Fruit fly (Drosophila melanogaster) whole organism, embryonic: ENCODE results near the gene CG9008.

Experiments used
- Abd-B ChIP-seq: fragments of 200-800 bp; sonication (Bioruptor generic); optimal IDR thresholded peaks from 2 replicates; lab custom pipeline; 2018; ENCODE audit warnings: missing biosample characterization, mild to moderate bottlenecking, missing genetic modification characterization, moderate library complexity
- Adf1 ChIP-seq: fragments of 200-800 bp; sonication (Bioruptor generic); IDR thresholded peaks from 2 replicates; pipeline ENCODE4 v1.3.6; 2022; ENCODE audit warnings: missing biosample characterization, missing genetic modification characterization
- Atf6 ChIP-seq: fragments of 200-800 bp; sonication (Bioruptor generic); IDR thresholded peaks from 2 replicates; pipeline ENCODE4 v1.3.6; 2022; ENCODE audit warnings: missing biosample characterization, missing genetic modification characterization
- BtbVII ChIP-seq: fragments of 200-800 bp; sonication (Bioruptor generic); optimal IDR thresholded peaks from 3 replicates; lab custom pipeline; 2017; ENCODE audit warnings: missing biosample characterization, mild to moderate bottlenecking, missing genetic modification characterization
- CG10267 ChIP-seq: fragments of 200-800 bp; sonication (Bioruptor generic); optimal IDR thresholded peaks from 2 replicates; lab custom pipeline; 2018; ENCODE audit warnings: missing biosample characterization, mild to moderate bottlenecking, missing genetic modification characterization, moderate library complexity
- CG10274 ChIP-seq: fragments of 200-800 bp; sonication (Bioruptor generic); optimal IDR thresholded peaks from 3 replicates; lab custom pipeline; 2017; ENCODE audit warnings: missing biosample characterization, mild to moderate bottlenecking, missing genetic modification characterization
- CG11560 ChIP-seq: fragments of 200-800 bp; sonication (Bioruptor generic); IDR thresholded peaks from 3 replicates; pipeline ENCODE4 v1.3.6; 2022; ENCODE audit warnings: missing biosample characterization, missing genetic modification characterization
- CG12659 ChIP-seq: fragments of 200-800 bp; sonication (Bioruptor generic); optimal IDR thresholded peaks from 3 replicates; lab custom pipeline; 2017; ENCODE audit warnings: mild to moderate bottlenecking, missing biosample characterization, missing genetic modification reagents, missing genetic modification characterization
- CG17328 ChIP-seq: fragments of 200-800 bp; sonication (Bioruptor generic); IDR thresholded peaks from 2 replicates; pipeline ENCODE4 v1.3.6; 2022; ENCODE audit warnings: missing biosample characterization, missing genetic modification characterization
- CG1792 ChIP-seq: fragments of 200-800 bp; sonication (Bioruptor generic); optimal IDR thresholded peaks from 2 replicates; lab custom pipeline; 2016; ENCODE audit warnings: missing biosample characterization, missing genetic modification characterization
- CG2116 ChIP-seq: fragments of 200-800 bp; sonication (Bioruptor generic); optimal IDR thresholded peaks from 3 replicates; lab custom pipeline; 2018; ENCODE audit warnings: missing biosample characterization, mild to moderate bottlenecking, missing genetic modification characterization
- CG2202 ChIP-seq: fragments of 200-800 bp; sonication (Bioruptor generic); optimal IDR thresholded peaks from 2 replicates; lab custom pipeline; 2018; ENCODE audit warnings: missing biosample characterization, mild to moderate bottlenecking, missing genetic modification characterization
- CG34224 ChIP-seq: fragments of 200-800 bp; sonication (Bioruptor generic); IDR thresholded peaks from 3 replicates; pipeline ENCODE4 v1.3.6; 2022; ENCODE audit warnings: missing biosample characterization, missing genetic modification characterization; ENCODE audit not compliant: partially characterized antibody
- CG3726 ChIP-seq: fragments of 200-800 bp; sonication (Bioruptor generic); IDR thresholded peaks from 3 replicates; pipeline ENCODE4, ENCODE4 v1.3.6; 2022; ENCODE audit warnings: missing biosample characterization, missing genetic modification characterization
- CG3838 ChIP-seq: fragments of 200-800 bp; sonication (Bioruptor generic); optimal IDR thresholded peaks from 3 replicates; lab custom pipeline; 2016; ENCODE audit warnings: missing biosample characterization, missing genetic modification characterization
- CG4328 ChIP-seq: fragments of 200-800 bp; sonication (Bioruptor generic); optimal IDR thresholded peaks from 3 replicates; lab custom pipeline; 2017; ENCODE audit warnings: missing biosample characterization, missing genetic modification reagents, missing genetic modification characterization
- CG4360 ChIP-seq: fragments of 200-800 bp; sonication (Bioruptor generic); IDR thresholded peaks from 2 replicates; pipeline ENCODE4 v1.3.6; 2022; ENCODE audit warnings: missing biosample characterization, missing genetic modification characterization
- CG6175 ChIP-seq: fragments of 200-800 bp; sonication (Bioruptor generic); IDR thresholded peaks from 3 replicates; pipeline ENCODE4 v1.3.6; 2022; ENCODE audit warnings: missing biosample characterization, missing genetic modification characterization
- CG6654 ChIP-seq: fragments of 200-800 bp; sonication (Bioruptor generic); optimal IDR thresholded peaks from 2 replicates; lab custom pipeline; 2017; ENCODE audit warnings: missing biosample characterization, mild to moderate bottlenecking, missing genetic modification characterization
- CG7357 ChIP-seq: fragments of 200-800 bp; sonication (Bioruptor generic); IDR thresholded peaks from 3 replicates; pipeline ENCODE4 v1.3.6; 2022; ENCODE audit warnings: missing biosample characterization, missing genetic modification characterization
- CG7928 ChIP-seq: fragments of 200-800 bp; sonication (Bioruptor generic); optimal IDR thresholded peaks from 2 replicates; lab custom pipeline; 2017; ENCODE audit warnings: missing biosample characterization, mild to moderate bottlenecking, missing genetic modification characterization
- CTCF ChIP-seq: fragments of 200-800 bp; sonication (Bioruptor generic); optimal IDR thresholded peaks from 2 replicates; lab custom pipeline; 2017; ENCODE audit warnings: missing biosample characterization, mild to moderate bottlenecking, missing genetic modification characterization, moderate library complexity
- D ChIP-seq, 2 experiments: fragments of 200-800 bp in 1 of 2; fragments of >200 bp in 1 of 2; sonication (Bioruptor generic) in 1 of 2; optimal IDR thresholded peaks; 2 replicates in 1 of 2; 3 replicates in 1 of 2; lab custom pipeline; 2017; ENCODE audit warnings: mild to moderate bottlenecking in 1 of 2, missing biosample characterization in 1 of 2, missing genetic modification characterization in 1 of 2, missing genetic modification reagents in 1 of 2
- D19A ChIP-seq: fragments of 200-800 bp; optimal IDR thresholded peaks from 3 replicates; lab custom pipeline; 2019; ENCODE audit warnings: missing biosample characterization, mild to moderate bottlenecking, missing genetic modification characterization, moderate library complexity
- Dad ChIP-seq: fragments of 200-800 bp; sonication (Bioruptor generic); optimal IDR thresholded peaks from 3 replicates; lab custom pipeline; 2016; ENCODE audit warnings: missing biosample characterization, missing genetic modification characterization
- Dip2 ChIP-seq: fragments of 200-800 bp; sonication (Bioruptor generic); IDR thresholded peaks from 2 replicates; pipeline ENCODE4 v1.3.6; 2022; ENCODE audit warnings: missing biosample characterization, missing genetic modification characterization
- Ets97D ChIP-seq: fragments of 200-800 bp; sonication (Bioruptor generic); optimal IDR thresholded peaks from 3 replicates; lab custom pipeline; 2016; ENCODE audit warnings: missing biosample characterization, missing genetic modification characterization
- Hand ChIP-seq: fragments of 200-800 bp; sonication (Bioruptor generic); optimal IDR thresholded peaks from 2 replicates; lab custom pipeline; 2017; ENCODE audit warnings: mild to moderate bottlenecking, missing biosample characterization, missing genetic modification reagents, missing genetic modification characterization
- Med ChIP-seq: fragments of 200-800 bp; sonication (Bioruptor generic); peaks from one replicate; lab custom pipeline; 2016; ENCODE audit warnings: missing biosample characterization, missing genetic modification characterization, mild to moderate bottlenecking, inconsistent platforms, moderate library complexity
- NC2α ChIP-seq: fragments of 200-800 bp; sonication (Bioruptor generic); optimal IDR thresholded peaks from 2 replicates; lab custom pipeline; 2016; ENCODE audit warnings: missing biosample characterization, missing genetic modification characterization
- Oaz ChIP-seq: fragments of 200-800 bp; sonication (Bioruptor generic); IDR thresholded peaks from 2 replicates; pipeline ENCODE4 v1.3.6; 2022; ENCODE audit warnings: missing biosample characterization, missing genetic modification characterization
- YL-1 ChIP-seq: fragments of 200-800 bp; sonication (Bioruptor generic); optimal IDR thresholded peaks from 3 replicates; lab custom pipeline; 2017; ENCODE audit warnings: missing biosample characterization, mild to moderate bottlenecking, missing genetic modification characterization
- abd-A ChIP-seq: fragments of 200-800 bp; sonication (Bioruptor generic); optimal IDR thresholded peaks from 3 replicates; lab custom pipeline; 2019; ENCODE audit warnings: missing biosample characterization, mild to moderate bottlenecking, missing genetic modification characterization, moderate library complexity
- ato ChIP-seq: fragments of 200-800 bp; sonication (Bioruptor generic); IDR thresholded peaks from 2 replicates; pipeline ENCODE4 v1.3.6; 2022; ENCODE audit warnings: missing biosample characterization, missing genetic modification characterization; ENCODE audit not compliant: partially characterized antibody
- az2 ChIP-seq: fragments of 200-800 bp; sonication (Bioruptor generic); optimal IDR thresholded peaks from 3 replicates; lab custom pipeline; 2016; ENCODE audit warnings: missing biosample characterization, missing genetic modification characterization
- dmrt11E ChIP-seq: fragments of 200-800 bp; sonication (Bioruptor generic); optimal IDR thresholded peaks from 3 replicates; lab custom pipeline; 2018; ENCODE audit warnings: missing biosample characterization, mild to moderate bottlenecking, missing genetic modification characterization, moderate library complexity
- eve ChIP-seq, 2 experiments: fragments of >200 bp; optimal IDR thresholded peaks; 2 replicates each; lab custom pipeline; 2017; ENCODE audit warnings: missing biosample characterization in 2 of 2, missing genetic modification characterization in 2 of 2
- ftz-f1 ChIP-seq: fragments of 200-800 bp; sonication (Bioruptor generic); optimal IDR thresholded peaks from 2 replicates; lab custom pipeline; 2016; ENCODE audit warnings: missing biosample characterization, missing genetic modification characterization
- gcm ChIP-seq: fragments of 200-800 bp; sonication (Bioruptor generic); optimal IDR thresholded peaks from 2 replicates; lab custom pipeline; 2019; ENCODE audit warnings: missing biosample characterization, mild to moderate bottlenecking, missing genetic modification characterization, moderate library complexity
- gcm2 ChIP-seq: fragments of 200-800 bp; sonication (Bioruptor generic); optimal IDR thresholded peaks from 2 replicates; lab custom pipeline; 2016; ENCODE audit warnings: missing biosample characterization, missing genetic modification characterization
- gsb-n ChIP-seq: fragments of 200-800 bp; sonication (Bioruptor generic); optimal IDR thresholded peaks from 3 replicates; lab custom pipeline; 2018; ENCODE audit warnings: missing biosample characterization, mild to moderate bottlenecking, missing genetic modification characterization
- kah ChIP-seq: fragments of 200-800 bp; sonication (Bioruptor generic); optimal IDR thresholded peaks from 2 replicates; lab custom pipeline; 2018; ENCODE audit warnings: missing biosample characterization, mild to moderate bottlenecking, missing genetic modification characterization
- lbe ChIP-seq: fragments of 200-800 bp; sonication (Bioruptor generic); optimal IDR thresholded peaks from 2 replicates; lab custom pipeline; 2016; ENCODE audit warnings: missing biosample characterization, mild to moderate bottlenecking, missing genetic modification characterization
- lilli ChIP-seq: fragments of 200-800 bp; sonication (Bioruptor generic); optimal IDR thresholded peaks from 3 replicates; lab custom pipeline; 2016; ENCODE audit warnings: missing biosample characterization, missing genetic modification characterization
- maf-S ChIP-seq: fragments of 200-800 bp; sonication (Bioruptor generic); optimal IDR thresholded peaks from 2 replicates; lab custom pipeline; 2016; ENCODE audit warnings: missing biosample characterization, missing genetic modification characterization
- mirr ChIP-seq: fragments of 200-800 bp; sonication (Bioruptor generic); optimal IDR thresholded peaks from 3 replicates; lab custom pipeline; 2018; ENCODE audit warnings: missing biosample characterization, mild to moderate bottlenecking, missing genetic modification characterization
- pita ChIP-seq: fragments of 200-800 bp; sonication (Bioruptor generic); optimal IDR thresholded peaks from 2 replicates; lab custom pipeline; 2017; ENCODE audit warnings: missing biosample characterization, mild to moderate bottlenecking, missing genetic modification characterization
- repo ChIP-seq: fragments of 200-800 bp; sonication (Bioruptor generic); optimal IDR thresholded peaks from 2 replicates; lab custom pipeline; 2016; ENCODE audit warnings: missing biosample characterization, missing genetic modification characterization
- ro ChIP-seq: fragments of 200-800 bp; sonication (Bioruptor generic); IDR thresholded peaks from 2 replicates; pipeline ENCODE4 v1.3.6; 2022; ENCODE audit warnings: missing biosample characterization, missing genetic modification characterization
- scrt ChIP-seq: fragments of 200-800 bp; sonication (Bioruptor generic); optimal IDR thresholded peaks from 2 replicates; lab custom pipeline; 2018; ENCODE audit warnings: missing biosample characterization, mild to moderate bottlenecking, missing genetic modification characterization, moderate library complexity
- shn ChIP-seq: fragments of 200-800 bp; sonication (Bioruptor generic); optimal IDR thresholded peaks from 3 replicates; lab custom pipeline; 2016; ENCODE audit warnings: missing biosample characterization, missing genetic modification characterization
- so ChIP-seq: fragments of 200-800 bp; sonication (Bioruptor generic); IDR thresholded peaks from 3 replicates; pipeline ENCODE4 v1.3.6; 2022; ENCODE audit warnings: missing biosample characterization, missing genetic modification characterization
- z ChIP-seq: fragments of 200-800 bp; sonication (Bioruptor generic); IDR thresholded peaks from 3 replicates; pipeline ENCODE4 v1.3.6; 2022; ENCODE audit warnings: missing biosample characterization, missing genetic modification characterization

Gene CG9008

dm6 chr2L:13793405-13793804 lies 13.4 kb upstream of the CG9008 start, which contains the start of gene Sec71 (continued):
- no peak for TF ChIP-seq CG7357 (GFP tag; lab: Robert Waterston, UW)
- no peak for TF ChIP-seq Dip2 (GFP tag; lab: Robert Waterston, UW)
- TF ChIP-seq CG7928: no peak
- no peak for TF ChIP-seq CG1792
- TF ChIP-seq CG10274 (GFP tag; lab: Kevin White, UChicago): no peak
- TF ChIP-seq lbe (GFP tag; lab: Kevin White, UChicago): no peak
- no peak for TF ChIP-seq Dad (GFP tag; lab: Kevin White, UChicago)
- TF ChIP-seq CG4328 (GFP tag; lab: Kevin White, UChicago): no peak
- TF ChIP-seq Ets97D (GFP tag; lab: Kevin White, UChicago): peak; percentile 62
- TF ChIP-seq CG10267 (tag; lab: Kevin White, UChicago): peak; percentile 94
- peak; percentile 1 for TF ChIP-seq CG2116 (GFP tag; lab: Kevin White, UChicago)
- TF ChIP-seq pita (GFP tag; lab: Kevin White, UChicago): no peak
- TF ChIP-seq shn (GFP tag; lab: Kevin White, UChicago): no peak
- no peak for TF ChIP-seq Atf6
- peak; percentile 85 for TF ChIP-seq Med
- no peak for TF ChIP-seq maf-S
- TF ChIP-seq Hand (GFP tag; lab: Kevin White, UChicago): no peak
- no peak for TF ChIP-seq so (GFP tag; lab: Robert Waterston, UW)
- TF ChIP-seq D (optimal IDR thresholded peaks at IDR 0.05; lab: Kevin White, UChicago): no peak
- TF ChIP-seq D (GFP tag; optimal IDR thresholded peaks at IDR 0.05; lab: Kevin White, UChicago): no peak
- peak; percentile 39 for TF ChIP-seq CG12659
- no peak for TF ChIP-seq lilli (GFP tag; lab: Kevin White, UChicago)
- no peak for TF ChIP-seq BtbVII
- no peak for TF ChIP-seq CG3726 (GFP tag; lab: Robert Waterston, UW)
- TF ChIP-seq CG17328 (GFP tag; lab: Robert Waterston, UW): no peak
- TF ChIP-seq YL-1 (GFP tag; lab: Kevin White, UChicago): peak; percentile 86
- TF ChIP-seq NC2α (GFP tag; lab: Kevin White, UChicago): no peak
- TF ChIP-seq CG11560 (tag; lab: Robert Waterston, UW): no peak
- TF ChIP-seq CTCF (GFP tag; lab: Kevin White, UChicago): no peak
- TF ChIP-seq CG3838 (GFP tag; lab: Kevin White, UChicago): no peak
- TF ChIP-seq mirr: no peak
- no peak for TF ChIP-seq gsb-n (tag; lab: Kevin White, UChicago)
- TF ChIP-seq CG6175 (GFP tag; lab: Robert Waterston, UW): no peak
- TF ChIP-seq dmrt11E (tag; lab: Kevin White, UChicago): no peak
- TF ChIP-seq kah (GFP tag; lab: Kevin White, UChicago): no peak
- TF ChIP-seq abd-A (tag; lab: Kevin White, UChicago): no peak
- TF ChIP-seq CG6654 (GFP tag; lab: Kevin White, UChicago): no peak
- TF ChIP-seq gcm2: no peak
- TF ChIP-seq z (GFP tag; lab: Robert Waterston, UW): no peak
- no peak for TF ChIP-seq Oaz (GFP tag; lab: Robert Waterston, UW)
- no peak for TF ChIP-seq repo (GFP tag; lab: Kevin White, UChicago)
- no peak for TF ChIP-seq scrt
- TF ChIP-seq ro (GFP tag; lab: Robert Waterston, UW): no peak
- no peak for TF ChIP-seq Abd-B
- no peak for TF ChIP-seq CG2202 (tag; lab: Kevin White, UChicago)
- no peak for TF ChIP-seq CG4360 (GFP tag; lab: Robert Waterston, UW)
- no peak for TF ChIP-seq gcm (GFP tag; lab: Kevin White, UChicago)
- TF ChIP-seq D19A (tag; lab: Kevin White, UChicago): no peak
- TF ChIP-seq ato (GFP tag; lab: Robert Waterston, UW): no peak
- no peak for TF ChIP-seq CG34224 (GFP tag; lab: Robert Waterston, UW)
- TF ChIP-seq Adf1 (GFP tag; lab: Robert Waterston, UW): no peak
- no peak for TF ChIP-seq eve (GFP tag; optimal IDR thresholded peaks at IDR 0.05; lab: Kevin White, UChicago)
- TF ChIP-seq ftz-f1 (GFP tag; lab: Kevin White, UChicago): peak; percentile 76
- TF ChIP-seq az2 (GFP tag; lab: Kevin White, UChicago): no peak
